Fruit fly (Drosophila melanogaster) whole organism, embryonic: ENCODE measurements around the gene CG8892.

Experiments used
- Awh ChIP-seq: fragments of 200-800 bp; sonication (Bioruptor generic); IDR thresholded peaks from 2 replicates; pipeline ENCODE4, ENCODE4 v1.3.6; 2022; ENCODE audit warnings: missing biosample characterization, missing genetic modification characterization
- Bgb ChIP-seq: fragments of 200-800 bp; sonication (Bioruptor generic); IDR thresholded peaks from 2 replicates; pipeline ENCODE4 v1.3.6; 2022; ENCODE audit warnings: missing biosample characterization, missing genetic modification characterization; ENCODE audit not compliant: partially characterized antibody
- CG10147 ChIP-seq: fragments of 200-800 bp; sonication (Bioruptor generic); optimal IDR thresholded peaks from 2 replicates; lab custom pipeline; 2019; ENCODE audit warnings: missing biosample characterization, mild to moderate bottlenecking, missing genetic modification characterization, moderate library complexity
- CG10543 ChIP-seq: fragments of 200-800 bp; sonication (Bioruptor generic); optimal IDR thresholded peaks from 3 replicates; lab custom pipeline; 2017; ENCODE audit warnings: missing biosample characterization, mild to moderate bottlenecking, missing genetic modification characterization, moderate library complexity
- CG11093 ChIP-seq: fragments of 200-800 bp; sonication (Bioruptor generic); IDR thresholded peaks from 3 replicates; pipeline ENCODE4 v1.3.6; 2022; ENCODE audit warnings: missing biosample characterization, missing genetic modification characterization
- CG11398 ChIP-seq: fragments of 200-800 bp; sonication (Bioruptor generic); optimal IDR thresholded peaks from 2 replicates; lab custom pipeline; 2016; ENCODE audit warnings: missing biosample characterization, missing genetic modification characterization
- CG12769 ChIP-seq: fragments of 200-800 bp; sonication (Bioruptor generic); optimal IDR thresholded peaks from 2 replicates; lab custom pipeline; 2019; ENCODE audit warnings: missing biosample characterization, mild to moderate bottlenecking, missing genetic modification characterization, moderate library complexity
- CG13775 ChIP-seq: fragments of 200-800 bp; sonication (Bioruptor generic); optimal IDR thresholded peaks from 3 replicates; lab custom pipeline; 2017; ENCODE audit warnings: missing biosample characterization, mild to moderate bottlenecking, missing genetic modification characterization
- CG15479 ChIP-seq: fragments of 200-800 bp; sonication (Bioruptor generic); optimal IDR thresholded peaks from 3 replicates; lab custom pipeline; 2019; ENCODE audit warnings: missing biosample characterization, mild to moderate bottlenecking, missing genetic modification characterization, moderate library complexity
- CG16813 ChIP-seq: fragments of 200-800 bp; sonication (Bioruptor generic); IDR thresholded peaks from 3 replicates; pipeline ENCODE4 v1.3.6; 2022; ENCODE audit warnings: missing biosample characterization, missing genetic modification characterization; ENCODE audit not compliant: partially characterized antibody
- CG17385 ChIP-seq: fragments of 200-800 bp; sonication (Bioruptor generic); optimal IDR thresholded peaks from 3 replicates; lab custom pipeline; 2018; ENCODE audit warnings: missing biosample characterization, mild to moderate bottlenecking, missing genetic modification characterization
- CG17612 ChIP-seq: fragments of 200-800 bp; sonication (Bioruptor generic); IDR thresholded peaks from 2 replicates; pipeline ENCODE4 v1.3.6; 2022; ENCODE audit warnings: missing biosample characterization, missing genetic modification characterization
- CG18764 ChIP-seq: fragments of 200-800 bp; sonication (Bioruptor generic); optimal IDR thresholded peaks from 3 replicates; lab custom pipeline; 2016; ENCODE audit warnings: missing biosample characterization, missing genetic modification characterization
- CG2120 ChIP-seq: fragments of 200-800 bp; sonication (Bioruptor generic); optimal IDR thresholded peaks from 3 replicates; lab custom pipeline; 2016; ENCODE audit warnings: missing biosample characterization, missing genetic modification characterization
- CG30020 ChIP-seq: fragments of 200-800 bp; optimal IDR thresholded peaks from 2 replicates; lab custom pipeline; 2019; ENCODE audit warnings: missing biosample characterization, mild to moderate bottlenecking, missing genetic modification characterization, moderate library complexity
- CG30431 ChIP-seq: fragments of 200-800 bp; sonication (Bioruptor generic); optimal IDR thresholded peaks from 2 replicates; lab custom pipeline; 2017; ENCODE audit warnings: missing biosample characterization, missing genetic modification characterization
- CG33213 ChIP-seq: fragments of 200-800 bp; sonication (Bioruptor generic); optimal IDR thresholded peaks from 3 replicates; lab custom pipeline; 2016; ENCODE audit warnings: missing biosample characterization, missing genetic modification characterization
- CG34376 ChIP-seq: fragments of 200-800 bp; sonication (Bioruptor generic); optimal IDR thresholded peaks from 2 replicates; lab custom pipeline; 2018; ENCODE audit warnings: missing biosample characterization, mild to moderate bottlenecking, missing genetic modification characterization
- CG34422 ChIP-seq: fragments of 200-800 bp; sonication (Bioruptor generic); IDR thresholded peaks from 3 replicates; pipeline ENCODE4 v1.3.6; 2022; ENCODE audit warnings: missing biosample characterization, missing genetic modification characterization
- CG43689 ChIP-seq: fragments of 200-800 bp; sonication (Bioruptor generic); IDR thresholded peaks from 2 replicates; pipeline ENCODE4 v1.3.6; 2022; ENCODE audit warnings: missing biosample characterization, missing genetic modification characterization
- CG6765 ChIP-seq: fragments of 200-800 bp; sonication (Bioruptor generic); optimal IDR thresholded peaks from 3 replicates; lab custom pipeline; 2017; ENCODE audit warnings: missing biosample characterization, mild to moderate bottlenecking, missing genetic modification characterization
- CG8944 ChIP-seq: fragments of 200-800 bp; sonication (Bioruptor generic); optimal IDR thresholded peaks from 3 replicates; lab custom pipeline; 2016; ENCODE audit warnings: missing biosample characterization, missing genetic modification characterization
- CTCF ChIP-seq: fragments of 200-800 bp; sonication (Bioruptor generic); optimal IDR thresholded peaks from 2 replicates; lab custom pipeline; 2017; ENCODE audit warnings: missing biosample characterization, mild to moderate bottlenecking, missing genetic modification characterization, moderate library complexity
- Jarid2 ChIP-seq: fragments of 200-800 bp; sonication (Bioruptor generic); optimal IDR thresholded peaks from 3 replicates; lab custom pipeline; 2017; ENCODE audit warnings: mild to moderate bottlenecking, missing biosample characterization, missing genetic modification reagents, missing genetic modification characterization
- MBD-R2 ChIP-seq: fragments of 200-800 bp; sonication (Bioruptor generic); IDR thresholded peaks from 2 replicates; pipeline ENCODE4 v1.3.6; 2022; ENCODE audit warnings: missing biosample characterization, missing genetic modification characterization
- Med ChIP-seq: fragments of 200-800 bp; sonication (Bioruptor generic); peaks from one replicate; lab custom pipeline; 2016; ENCODE audit warnings: missing biosample characterization, missing genetic modification characterization, mild to moderate bottlenecking, inconsistent platforms, moderate library complexity
- NC2β ChIP-seq: fragments of 200-800 bp; sonication (Bioruptor generic); optimal IDR thresholded peaks from 2 replicates; lab custom pipeline; 2016; ENCODE audit warnings: missing biosample characterization, missing genetic modification characterization
- Nf-YC ChIP-seq: fragments of 200-800 bp; optimal IDR thresholded peaks from 3 replicates; lab custom pipeline; 2019; ENCODE audit warnings: missing biosample characterization, mild to moderate bottlenecking, missing genetic modification characterization, moderate library complexity
- PHDP ChIP-seq: fragments of 200-800 bp; sonication (Bioruptor generic); optimal IDR thresholded peaks from 3 replicates; lab custom pipeline; 2018; ENCODE audit warnings: missing biosample characterization, mild to moderate bottlenecking, missing genetic modification characterization, moderate library complexity
- Scr ChIP-seq: fragments of 200-800 bp; sonication (Bioruptor generic); IDR thresholded peaks from 2 replicates; pipeline ENCODE4 v1.3.6; 2022; ENCODE audit warnings: missing biosample characterization, missing genetic modification characterization; ENCODE audit not compliant: partially characterized antibody
- Trl ChIP-seq, 3 experiments: fragments of >200 bp in 2 of 3; fragments of 200-800 bp in 1 of 3; sonication (Bioruptor generic) in 1 of 3; optimal IDR thresholded peaks; 2 replicates in 1 of 3; 3 replicates in 2 of 3; lab custom pipeline; 2016 to 2017; ENCODE audit warnings: missing biosample characterization in 1 of 3, missing genetic modification characterization in 1 of 3
- ato ChIP-seq: fragments of 200-800 bp; sonication (Bioruptor generic); IDR thresholded peaks from 2 replicates; pipeline ENCODE4 v1.3.6; 2022; ENCODE audit warnings: missing biosample characterization, missing genetic modification characterization; ENCODE audit not compliant: partially characterized antibody
- caup ChIP-seq: fragments of 200-800 bp; sonication (Bioruptor generic); optimal IDR thresholded peaks from 3 replicates; lab custom pipeline; 2017; ENCODE audit warnings: missing biosample characterization, mild to moderate bottlenecking, missing genetic modification characterization, moderate library complexity; ENCODE audit not compliant: severe bottlenecking
- dysf ChIP-seq: fragments of 200-800 bp; sonication (Bioruptor generic); IDR thresholded peaks from 3 replicates; pipeline ENCODE4 v1.3.6; 2022; ENCODE audit warnings: missing biosample characterization, missing genetic modification characterization
- ems ChIP-seq: fragments of 200-800 bp; sonication (Bioruptor generic); optimal IDR thresholded peaks from 3 replicates; lab custom pipeline; 2016; ENCODE audit warnings: missing biosample characterization, missing genetic modification characterization
- ewg ChIP-seq: fragments of 200-800 bp; sonication (Bioruptor generic); optimal IDR thresholded peaks from 3 replicates; lab custom pipeline; 2017; ENCODE audit warnings: mild to moderate bottlenecking, missing biosample characterization, missing genetic modification reagents, missing genetic modification characterization
- insv ChIP-seq, 2 experiments: fragments of 200-800 bp; sonication (Bioruptor generic); optimal IDR thresholded peaks; 3 replicates each; lab custom pipeline; 2016 to 2018; ENCODE audit warnings: missing biosample characterization in 2 of 2, missing genetic modification characterization in 2 of 2
- kah ChIP-seq: fragments of 200-800 bp; sonication (Bioruptor generic); optimal IDR thresholded peaks from 2 replicates; lab custom pipeline; 2018; ENCODE audit warnings: missing biosample characterization, mild to moderate bottlenecking, missing genetic modification characterization
- ken ChIP-seq: fragments of 200-800 bp; sonication (Bioruptor generic); IDR thresholded peaks from 3 replicates; pipeline ENCODE4 v1.3.6; 2022; ENCODE audit warnings: missing biosample characterization, missing genetic modification characterization
- klu ChIP-seq: fragments of 200-800 bp; sonication (Bioruptor generic); IDR thresholded peaks from 2 replicates; pipeline ENCODE4 v1.3.6; 2022; ENCODE audit warnings: missing biosample characterization, missing genetic modification characterization
- lbe ChIP-seq: fragments of 200-800 bp; sonication (Bioruptor generic); optimal IDR thresholded peaks from 2 replicates; lab custom pipeline; 2016; ENCODE audit warnings: missing biosample characterization, mild to moderate bottlenecking, missing genetic modification characterization
- mam ChIP-seq: fragments of 200-800 bp; sonication (Bioruptor generic); optimal IDR thresholded peaks from 3 replicates; lab custom pipeline; 2016; ENCODE audit warnings: missing biosample characterization, missing genetic modification characterization
- nmo ChIP-seq: fragments of 200-800 bp; sonication (Bioruptor generic); optimal IDR thresholded peaks from 2 replicates; lab custom pipeline; 2018; ENCODE audit warnings: missing biosample characterization, mild to moderate bottlenecking, missing genetic modification characterization, moderate library complexity
- pum ChIP-seq: fragments of 200-800 bp; sonication (Bioruptor generic); optimal IDR thresholded peaks from 2 replicates; lab custom pipeline; 2016; ENCODE audit warnings: missing biosample characterization, missing genetic modification characterization
- sd ChIP-seq: fragments of 200-800 bp; sonication (Bioruptor generic); optimal IDR thresholded peaks from 3 replicates; lab custom pipeline; 2018; ENCODE audit warnings: missing biosample characterization, mild to moderate bottlenecking, missing genetic modification characterization, moderate library complexity
- sens ChIP-seq: fragments of 200-800 bp; sonication (Bioruptor generic); peaks from one replicate; lab custom pipeline; 2016; ENCODE audit warnings: missing biosample characterization, missing genetic modification characterization
- sug ChIP-seq: fragments of 200-800 bp; optimal IDR thresholded peaks from 2 replicates; lab custom pipeline; 2019; ENCODE audit warnings: missing biosample characterization, mild to moderate bottlenecking, missing genetic modification characterization, moderate library complexity
- ttk ChIP-seq: fragments of 200-800 bp; sonication (Bioruptor generic); IDR thresholded peaks from 2 replicates; pipeline ENCODE4 v2.1.2; 2022; ENCODE audit warnings: missing biosample characterization, missing genetic modification characterization
- yki ChIP-seq: fragments of >200 bp; optimal IDR thresholded peaks from 3 replicates; lab custom pipeline; 2018

The CG8892 gene

dm6 chr2L:4995837-4996136 lies 14.4 kb upstream of the CG8892 start (continued):
- TF ChIP-seq sd (tag; lab: Kevin White, UChicago) (peak; percentile 20), CG16813 (GFP tag; lab: Robert Waterston, UW) (no peak), Scr (GFP tag; lab: Robert Waterston, UW) (no peak), CG18764 (GFP tag; lab: Kevin White, UChicago) (no peak), Med (GFP tag; lab: Kevin White, UChicago) (no peak), Awh (GFP tag; lab: Robert Waterston, UW) (no peak), Nf-YC (no peak), kah (GFP tag; lab: Kevin White, UChicago) (no peak), PHDP (tag; lab: Kevin White, UChicago) (peak; percentile 4), CTCF (GFP tag; lab: Kevin White, UChicago) (no peak), pum (GFP tag; lab: Kevin White, UChicago) (no peak), Jarid2 (GFP tag; lab: Kevin White, UChicago) (no peak), dysf (GFP tag; lab: Robert Waterston, UW) (no peak), CG10543 (no peak), ttk (GFP tag; lab: Robert Waterston, UW) (no peak), sug (tag; lab: Kevin White, UChicago) (peak; percentile 67), klu (GFP tag; lab: Robert Waterston, UW) (no peak), CG33213 (GFP tag; lab: Kevin White, UChicago) (no peak), mam (GFP tag; lab: Kevin White, UChicago) (no peak)

dm6 chr2L:4995010-4995836 lies 13.8 kb upstream of the CG8892 start:
- TF ChIP-seq CG8944 (no peak), sens (GFP tag; lab: Kevin White, UChicago) (peak; percentile 50), caup (no peak), CG11398 (GFP tag; lab: Kevin White, UChicago) (no peak), CG12769 (tag; lab: Kevin White, UChicago) (peak; percentile 66), CG30020 (no peak), CG34376 (GFP tag; lab: Kevin White, UChicago) (no peak), CG11093 (no peak), CG43689 (GFP tag; lab: Robert Waterston, UW) (no peak), CG15479 (GFP tag; lab: Kevin White, UChicago) (peak; percentile 35), NC2β (no peak), ato (GFP tag; lab: Robert Waterston, UW) (no peak), CG34422 (GFP tag; lab: Robert Waterston, UW) (no peak), lbe (GFP tag; lab: Kevin White, UChicago) (no peak), CG17612 (GFP tag; lab: Robert Waterston, UW) (no peak), CG2120 (GFP tag; lab: Kevin White, UChicago) (no peak), insv (GFP tag; optimal IDR thresholded peaks at IDR 0.05; lab: Kevin White, UChicago) (no peak), yki (lab: Kevin White, UChicago) (no peak), Trl (optimal IDR thresholded peaks at IDR 0.05; lab: Kevin White, UChicago) (peak; percentile 52 to 77), Trl (GFP tag; optimal IDR thresholded peaks at IDR 0.05; lab: Kevin White, UChicago) (no peak), Bgb (GFP tag; lab: Robert Waterston, UW) (no peak), CG13775 (GFP tag; lab: Kevin White, UChicago) (no peak), CG10147 (GFP tag; lab: Kevin White, UChicago) (no peak), sd (tag; lab: Kevin White, UChicago) (peak; percentile 86), CG10543 (peak; percentile 33), CG30431 (no peak), CG17385 (GFP tag; lab: Kevin White, UChicago) (peak; percentile 34), ken (GFP tag; lab: Robert Waterston, UW) (no peak), ewg (GFP tag; lab: Kevin White, UChicago) (no peak), CG6765 (GFP tag; lab: Kevin White, UChicago) (no peak), MBD-R2 (GFP tag; lab: Robert Waterston, UW) (no peak), nmo (GFP tag; lab: Kevin White, UChicago) (no peak), ems (GFP tag; lab: Kevin White, UChicago) (no peak)
